Worm (Caenorhabditis elegans) whole organism, L4 larva: ENCODE data around the gene F57G12.2.

Experiments used
- ZK337.2 ChIP-seq: fragments of 200-800 bp; sonication (Bioruptor generic); IDR thresholded peaks from 2 replicates; pipeline ENCODE4 v1.3.6; 2022; ENCODE audit warnings: missing genetic modification reagents, missing genetic modification characterization, missing compliant biosample characterization
- aly-2 ChIP-seq: sonication (generic microtip); optimal IDR thresholded peaks from 2 replicates; lab custom pipeline; 2018; ENCODE audit warnings: missing biosample characterization, missing genetic modification characterization
- egl-27 ChIP-seq: sonication (generic microtip); optimal IDR thresholded peaks from 3 replicates; lab custom pipeline; 2017; ENCODE audit warnings: missing biosample characterization, missing genetic modification reagents, missing genetic modification characterization
- saeg-2 ChIP-seq: fragments of 200-800 bp; sonication (Bioruptor generic); IDR thresholded peaks from 2 replicates; pipeline ENCODE4 v1.3.6; 2022; ENCODE audit warnings: missing genetic modification reagents, missing genetic modification characterization, missing compliant biosample characterization
- vab-7 ChIP-seq: fragments of 200-800 bp; sonication (Bioruptor generic); IDR thresholded peaks from 2 replicates; pipeline ENCODE4 v1.3.6; 2022; ENCODE audit warnings: missing genetic modification reagents, missing genetic modification characterization, missing compliant biosample characterization
- zag-1 ChIP-seq: fragments of 150-350 bp; optimal IDR thresholded peaks from 2 replicates; lab custom pipeline; 2014; ENCODE audit warnings: missing biosample characterization, missing genetic modification characterization
- ztf-11 ChIP-seq: fragments of 150-350 bp; optimal IDR thresholded peaks from 2 replicates; lab custom pipeline; 2014; ENCODE audit warnings: missing biosample characterization, missing genetic modification characterization

ce11 chrX:12111213-12111612 is 48.6 kb downstream of the F57G12.2 start, which contains the start of gene lgc-14:
- TF ChIP-seq egl-27 (tag; lab: Kevin White, UChicago) (no peak), aly-2 (tag; lab: Kevin White, UChicago) (no peak), zag-1 (tag; lab: Kevin White, UChicago) (no peak), ZK337.2 (GFP tag; lab: Robert Waterston, UW) (no peak), ztf-11 (tag; lab: Kevin White, UChicago) (no peak), saeg-2 (GFP tag; lab: Robert Waterston, UW) (no peak), vab-7 (GFP tag; lab: Robert Waterston, UW) (no peak)
